Fruit fly (Drosophila melanogaster) whole organism, embryonic: ENCODE results near the gene eIF1.

Source experiments
- C15 ChIP-seq: fragments of 200-800 bp; sonication (Bioruptor generic); IDR thresholded peaks from 3 replicates; pipeline ENCODE4 v1.3.6; 2022; ENCODE audit warnings: missing biosample characterization, missing genetic modification characterization
- CG10959 ChIP-seq: fragments of 200-800 bp; sonication (Bioruptor generic); IDR thresholded peaks from 2 replicates; pipeline ENCODE4 v1.3.6; 2022; ENCODE audit warnings: missing biosample characterization, missing genetic modification characterization
- CG12942 ChIP-seq: fragments of 200-800 bp; sonication (Bioruptor generic); optimal IDR thresholded peaks from 3 replicates; lab custom pipeline; 2016; ENCODE audit warnings: missing biosample characterization, missing genetic modification characterization
- CG15696 ChIP-seq: fragments of 200-800 bp; sonication (Bioruptor generic); optimal IDR thresholded peaks from 2 replicates; lab custom pipeline; 2019; ENCODE audit warnings: missing biosample characterization, mild to moderate bottlenecking, missing genetic modification characterization, moderate library complexity
- CG16813 ChIP-seq: fragments of 200-800 bp; sonication (Bioruptor generic); IDR thresholded peaks from 3 replicates; pipeline ENCODE4 v1.3.6; 2022; ENCODE audit warnings: missing biosample characterization, missing genetic modification characterization; ENCODE audit not compliant: partially characterized antibody
- CG17359 ChIP-seq: fragments of 200-800 bp; sonication (Bioruptor generic); optimal IDR thresholded peaks from 3 replicates; lab custom pipeline; 2018; ENCODE audit warnings: missing biosample characterization, mild to moderate bottlenecking, missing genetic modification characterization, moderate library complexity
- CG17912 ChIP-seq: fragments of 200-800 bp; sonication (Bioruptor generic); optimal IDR thresholded peaks from 2 replicates; lab custom pipeline; 2018; ENCODE audit warnings: missing biosample characterization, mild to moderate bottlenecking, missing genetic modification characterization
- CG2129 ChIP-seq: fragments of 200-800 bp; sonication (Bioruptor generic); IDR thresholded peaks from 2 replicates; pipeline ENCODE4 v1.3.6; 2022; ENCODE audit warnings: missing biosample characterization, missing genetic modification characterization; ENCODE audit not compliant: partially characterized antibody
- CG2889 ChIP-seq: fragments of 200-800 bp; sonication (Bioruptor generic); IDR thresholded peaks from 3 replicates; pipeline ENCODE4 v1.3.6; 2022; ENCODE audit warnings: missing biosample characterization, missing genetic modification characterization
- CG32772 ChIP-seq: fragments of 200-800 bp; sonication (Bioruptor generic); IDR thresholded peaks from 2 replicates; pipeline ENCODE4 v1.3.6; 2022; ENCODE audit warnings: missing biosample characterization, missing genetic modification characterization
- CG34224 ChIP-seq: fragments of 200-800 bp; sonication (Bioruptor generic); IDR thresholded peaks from 3 replicates; pipeline ENCODE4 v1.3.6; 2022; ENCODE audit warnings: missing biosample characterization, missing genetic modification characterization; ENCODE audit not compliant: partially characterized antibody
- CG34376 ChIP-seq: fragments of 200-800 bp; sonication (Bioruptor generic); optimal IDR thresholded peaks from 2 replicates; lab custom pipeline; 2018; ENCODE audit warnings: missing biosample characterization, mild to moderate bottlenecking, missing genetic modification characterization
- CG3838 ChIP-seq: fragments of 200-800 bp; sonication (Bioruptor generic); optimal IDR thresholded peaks from 3 replicates; lab custom pipeline; 2016; ENCODE audit warnings: missing biosample characterization, missing genetic modification characterization
- CG43689 ChIP-seq: fragments of 200-800 bp; sonication (Bioruptor generic); IDR thresholded peaks from 2 replicates; pipeline ENCODE4 v1.3.6; 2022; ENCODE audit warnings: missing biosample characterization, missing genetic modification characterization
- CG6654 ChIP-seq: fragments of 200-800 bp; sonication (Bioruptor generic); optimal IDR thresholded peaks from 2 replicates; lab custom pipeline; 2017; ENCODE audit warnings: missing biosample characterization, mild to moderate bottlenecking, missing genetic modification characterization
- CG6683 ChIP-seq: fragments of 200-800 bp; sonication (Bioruptor generic); optimal IDR thresholded peaks from 2 replicates; lab custom pipeline; 2017; ENCODE audit warnings: missing biosample characterization, mild to moderate bottlenecking, missing genetic modification characterization, missing genetic modification reagents
- Dip3 ChIP-seq: fragments of 200-800 bp; sonication (Bioruptor generic); optimal IDR thresholded peaks from 3 replicates; lab custom pipeline; 2016; ENCODE audit warnings: missing biosample characterization, missing genetic modification characterization
- E2f2 ChIP-seq: fragments of 200-800 bp; sonication (Bioruptor generic); IDR thresholded peaks from 2 replicates; pipeline ENCODE4 v1.3.6; 2022; ENCODE audit warnings: missing biosample characterization, missing genetic modification characterization
- HHEX ChIP-seq: fragments of 200-800 bp; sonication (Bioruptor generic); optimal IDR thresholded peaks from 3 replicates; lab custom pipeline; 2017; ENCODE audit warnings: missing biosample characterization, mild to moderate bottlenecking, missing genetic modification characterization, missing genetic modification reagents
- HLH4C ChIP-seq: fragments of 200-800 bp; sonication (Bioruptor generic); IDR thresholded peaks from 3 replicates; pipeline ENCODE4 v1.3.6; 2022; ENCODE audit warnings: missing biosample characterization, missing genetic modification characterization; ENCODE audit not compliant: partially characterized antibody
- Hand ChIP-seq: fragments of 200-800 bp; sonication (Bioruptor generic); optimal IDR thresholded peaks from 2 replicates; lab custom pipeline; 2017; ENCODE audit warnings: mild to moderate bottlenecking, missing biosample characterization, missing genetic modification reagents, missing genetic modification characterization
- Jarid2 ChIP-seq: fragments of 200-800 bp; sonication (Bioruptor generic); optimal IDR thresholded peaks from 3 replicates; lab custom pipeline; 2017; ENCODE audit warnings: mild to moderate bottlenecking, missing biosample characterization, missing genetic modification reagents, missing genetic modification characterization
- MESR4 ChIP-seq: fragments of 200-800 bp; sonication (Bioruptor generic); optimal IDR thresholded peaks from 2 replicates; lab custom pipeline; 2018; ENCODE audit warnings: missing biosample characterization, mild to moderate bottlenecking, missing genetic modification characterization, moderate library complexity
- Mrtf ChIP-seq: fragments of 200-800 bp; sonication (Bioruptor generic); IDR thresholded peaks from 3 replicates; pipeline ENCODE4 v1.3.6; 2022; ENCODE audit warnings: missing biosample characterization, missing genetic modification characterization
- Pdp1 ChIP-seq, 2 experiments: fragments of 200-800 bp; sonication (Bioruptor generic); optimal IDR thresholded peaks; 3 replicates each; lab custom pipeline; 2016; ENCODE audit warnings: missing biosample characterization in 2 of 2, missing genetic modification characterization in 2 of 2, mild to moderate bottlenecking in 1 of 2, moderate library complexity in 1 of 2
- Xrp1 ChIP-seq: fragments of 200-800 bp; sonication (Bioruptor generic); IDR thresholded peaks from 2 replicates; pipeline ENCODE4 v1.3.6; 2022; ENCODE audit warnings: missing biosample characterization, missing genetic modification characterization
- ato ChIP-seq: fragments of 200-800 bp; sonication (Bioruptor generic); IDR thresholded peaks from 2 replicates; pipeline ENCODE4 v1.3.6; 2022; ENCODE audit warnings: missing biosample characterization, missing genetic modification characterization; ENCODE audit not compliant: partially characterized antibody
- cad ChIP-seq: fragments of >200 bp; optimal IDR thresholded peaks from 2 replicates; lab custom pipeline; 2017; ENCODE audit warnings: missing biosample characterization, missing genetic modification characterization
- caup ChIP-seq: fragments of 200-800 bp; sonication (Bioruptor generic); optimal IDR thresholded peaks from 3 replicates; lab custom pipeline; 2017; ENCODE audit warnings: missing biosample characterization, mild to moderate bottlenecking, missing genetic modification characterization, moderate library complexity; ENCODE audit not compliant: severe bottlenecking
- chinmo ChIP-seq: fragments of 200-800 bp; sonication (Bioruptor generic); IDR thresholded peaks from 4 replicates; pipeline ENCODE4 v1.3.6; 2022; ENCODE audit warnings: missing biosample characterization, missing genetic modification characterization; ENCODE audit not compliant: partially characterized antibody
- fd96Cb ChIP-seq: fragments of 200-800 bp; sonication (Bioruptor generic); optimal IDR thresholded peaks from 2 replicates; lab custom pipeline; 2018; ENCODE audit warnings: missing biosample characterization, mild to moderate bottlenecking, missing genetic modification characterization, moderate library complexity
- gro ChIP-seq: fragments of 200-800 bp; sonication (Bioruptor generic); optimal IDR thresholded peaks from 2 replicates; lab custom pipeline; 2016; ENCODE audit warnings: missing biosample characterization, missing genetic modification characterization
- gsb ChIP-seq: fragments of 200-800 bp; sonication (Bioruptor generic); IDR thresholded peaks from 2 replicates; pipeline ENCODE4 v1.3.6; 2022; ENCODE audit warnings: missing biosample characterization, missing genetic modification characterization
- her ChIP-seq: fragments of 200-800 bp; sonication (Bioruptor generic); optimal IDR thresholded peaks from 2 replicates; lab custom pipeline; 2016; ENCODE audit warnings: missing biosample characterization, missing genetic modification characterization
- lab ChIP-seq: fragments of 200-800 bp; sonication (Bioruptor generic); optimal IDR thresholded peaks from 3 replicates; lab custom pipeline; 2017; ENCODE audit warnings: missing biosample characterization, missing genetic modification characterization, mild to moderate bottlenecking, moderate library complexity, missing genetic modification reagents
- lola ChIP-seq, 3 experiments: fragments of >200 bp in 2 of 3; fragments of 200-800 bp in 1 of 3; sonication (Bioruptor generic) in 1 of 3; optimal IDR thresholded peaks; 2 replicates each; lab custom pipeline; 2017 to 2019; ENCODE audit warnings: missing biosample characterization in 3 of 3, missing genetic modification characterization in 3 of 3, mild to moderate bottlenecking in 1 of 3, moderate library complexity in 1 of 3
- mam ChIP-seq: fragments of 200-800 bp; sonication (Bioruptor generic); optimal IDR thresholded peaks from 3 replicates; lab custom pipeline; 2016; ENCODE audit warnings: missing biosample characterization, missing genetic modification characterization
- mirr ChIP-seq: fragments of 200-800 bp; sonication (Bioruptor generic); optimal IDR thresholded peaks from 3 replicates; lab custom pipeline; 2018; ENCODE audit warnings: missing biosample characterization, mild to moderate bottlenecking, missing genetic modification characterization
- nau ChIP-seq: fragments of 200-800 bp; sonication (Bioruptor generic); optimal IDR thresholded peaks from 3 replicates; lab custom pipeline; 2017; ENCODE audit warnings: missing biosample characterization, mild to moderate bottlenecking, missing genetic modification characterization, missing genetic modification reagents
- nmo ChIP-seq: fragments of 200-800 bp; sonication (Bioruptor generic); optimal IDR thresholded peaks from 2 replicates; lab custom pipeline; 2018; ENCODE audit warnings: missing biosample characterization, mild to moderate bottlenecking, missing genetic modification characterization, moderate library complexity
- oc ChIP-seq: fragments of 200-800 bp; sonication (Bioruptor generic); optimal IDR thresholded peaks from 2 replicates; lab custom pipeline; 2018; ENCODE audit warnings: missing biosample characterization, mild to moderate bottlenecking, missing genetic modification characterization, moderate library complexity
- p53 ChIP-seq: fragments of 200-800 bp; sonication (Bioruptor generic); optimal IDR thresholded peaks from 2 replicates; lab custom pipeline; 2016; ENCODE audit warnings: missing biosample characterization, missing genetic modification characterization
- pb ChIP-seq: fragments of 200-800 bp; sonication (Bioruptor generic); optimal IDR thresholded peaks from 3 replicates; lab custom pipeline; 2016; ENCODE audit warnings: missing biosample characterization, missing genetic modification characterization
- peb ChIP-seq: fragments of 200-800 bp; sonication (Bioruptor generic); IDR thresholded peaks from 2 replicates; pipeline ENCODE4 v1.3.6; 2022; ENCODE audit warnings: missing biosample characterization, missing genetic modification characterization
- rib ChIP-seq: fragments of 200-800 bp; sonication (Bioruptor generic); IDR thresholded peaks from 2 replicates; pipeline ENCODE4 v1.3.6; 2022; ENCODE audit warnings: missing biosample characterization, missing genetic modification characterization
- tap ChIP-seq: fragments of 200-800 bp; optimal IDR thresholded peaks from 3 replicates; lab custom pipeline; 2019; ENCODE audit warnings: missing biosample characterization, mild to moderate bottlenecking, missing genetic modification characterization, moderate library complexity
- zf30C ChIP-seq: fragments of 200-800 bp; sonication (Bioruptor generic); optimal IDR thresholded peaks from 3 replicates; lab custom pipeline; 2018; ENCODE audit warnings: missing biosample characterization, mild to moderate bottlenecking, missing genetic modification characterization

The eIF1 gene

dm6 chr3L:3249997-3250774, 27.0 kb downstream of the eIF1 start (continued):
- TF ChIP-seq gsb (GFP tag; lab: Robert Waterston, UW) (peak; percentile 67), Mrtf (peak; percentile 81), gro (GFP tag; lab: Kevin White, UChicago) (peak; percentile 88), peb (GFP tag; lab: Robert Waterston, UW) (peak; percentile 59), CG17359 (tag; lab: Kevin White, UChicago) (peak; percentile 85), CG34376 (GFP tag; lab: Kevin White, UChicago) (peak; percentile 76), rib (no peak; the same call in none of the 2 replicates), Jarid2 (GFP tag; lab: Kevin White, UChicago) (peak; percentile 74), her (peak; percentile 88), mirr (peak; percentile 59), CG17912 (GFP tag; lab: Kevin White, UChicago) (peak; percentile 57), CG2889 (GFP tag; lab: Robert Waterston, UW) (peak; percentile 85), mam (GFP tag; lab: Kevin White, UChicago) (peak; percentile 95), CG6654 (GFP tag; lab: Kevin White, UChicago) (peak; percentile 88), E2f2 (GFP tag; lab: Robert Waterston, UW) (peak; percentile 54; the same call in 1 of the 2 replicates), C15 (peak; percentile 61; the same call in 1 of the 3 replicates), zf30C (GFP tag; lab: Kevin White, UChicago) (peak; percentile 91), pb (peak; percentile 90), CG43689 (GFP tag; lab: Robert Waterston, UW) (no peak), tap (tag; lab: Kevin White, UChicago) (peak; percentile 86), nmo (GFP tag; lab: Kevin White, UChicago) (peak; percentile 98), cad (GFP tag; lab: Kevin White, UChicago) (no peak), p53 (GFP tag; lab: Kevin White, UChicago) (peak; percentile 65), CG10959 (GFP tag; lab: Robert Waterston, UW) (peak; percentile 66), Dip3 (GFP tag; lab: Kevin White, UChicago) (peak; percentile 95), ato (GFP tag; lab: Robert Waterston, UW) (no peak), HHEX (GFP tag; lab: Kevin White, UChicago) (peak; percentile 93), CG32772 (peak; percentile 72), Xrp1 (GFP tag; lab: Robert Waterston, UW) (peak; percentile 88), lab (GFP tag; lab: Kevin White, UChicago) (peak; percentile 89), CG16813 (GFP tag; lab: Robert Waterston, UW) (no peak), CG12942 (GFP tag; lab: Kevin White, UChicago) (peak; percentile 94), chinmo (GFP tag; lab: Robert Waterston, UW) (peak; percentile 99), oc (tag; lab: Kevin White, UChicago) (peak; percentile 86), lola (GFP tag; optimal IDR thresholded peaks at IDR 0.05; lab: Kevin White, UChicago) (peak in 1 of 3 experiments; percentile 97), CG3838 (GFP tag; lab: Kevin White, UChicago) (peak; percentile 90), HLH4C (GFP tag; lab: Robert Waterston, UW) (no peak), CG15696 (tag; lab: Kevin White, UChicago) (peak; percentile 80), fd96Cb (tag; lab: Kevin White, UChicago) (peak; percentile 93), nau (GFP tag; lab: Kevin White, UChicago) (peak; percentile 93), MESR4 (GFP tag; lab: Kevin White, UChicago) (no peak), Pdp1 (GFP tag; optimal IDR thresholded peaks at IDR 0.05; lab: Kevin White, UChicago) (peak; percentile 92 to 96), CG34224 (GFP tag; lab: Robert Waterston, UW) (no peak; the same call in 2 of the 3 replicates), caup (GFP tag; lab: Kevin White, UChicago) (peak; percentile 91), CG6683 (peak; percentile 78), Hand (GFP tag; lab: Kevin White, UChicago) (peak; percentile 90), CG2129 (GFP tag; lab: Robert Waterston, UW) (no peak)
